Fruit fly (Drosophila melanogaster): Measurements from ENCODE around the gene CanA-14F.

The CanA-14F gene

DNA sequence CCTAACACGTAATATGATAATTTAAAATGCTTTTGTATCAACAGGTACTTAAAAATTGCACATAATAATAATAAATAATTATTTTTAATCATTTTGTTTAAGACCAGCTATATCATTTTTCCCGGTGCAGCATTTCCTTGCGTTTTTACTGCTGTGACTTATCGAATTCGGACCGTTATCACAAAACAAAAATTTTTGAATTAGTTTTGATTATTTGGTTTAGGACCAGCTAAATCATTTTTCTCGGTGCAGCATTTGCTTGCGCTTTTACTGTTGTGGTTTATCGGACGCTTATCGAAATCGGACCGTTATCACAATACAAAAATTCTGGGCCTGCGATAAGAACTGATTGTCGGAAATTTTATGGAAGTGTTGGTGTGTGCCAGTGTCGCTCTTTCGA lies 34.4 kb downstream of the CanA-14F start (continued):
- TF ChIP-seq vvl (GFP tag; IDR thresholded peaks at IDR 0.05) (peak; percentile 89), trem (tag; optimal IDR thresholded peaks at IDR 0.05) (peak; percentile 66), CG32767 (GFP tag; IDR thresholded peaks at IDR 0.05) (peak; percentile 52; the same call in 1 of the 2 replicates), da (GFP tag; optimal IDR thresholded peaks at IDR 0.05) (no peak), CG11504 (tag; optimal IDR thresholded peaks at IDR 0.05) (peak; percentile 88), sima (GFP tag; optimal IDR thresholded peaks at IDR 0.05) (no peak), Bteb2 (GFP tag; optimal IDR thresholded peaks at IDR 0.05) (peak; percentile 26), dmrt99B (tag; optimal IDR thresholded peaks at IDR 0.05) (peak; percentile 88), CG31224 (GFP tag; IDR thresholded peaks at IDR 0.05) (peak; percentile 57; the same call in 1 of the 2 replicates), CoRest (tag; optimal IDR thresholded peaks at IDR 0.05) (peak; percentile 85), crc (GFP tag; optimal IDR thresholded peaks at IDR 0.05) (peak; percentile 47), Dad (GFP tag; optimal IDR thresholded peaks at IDR 0.05) (no peak), wdn (GFP tag; IDR thresholded peaks at IDR 0.05) (peak; percentile 55; the same call in 1 of the 2 replicates), CG10462 (GFP tag; optimal IDR thresholded peaks at IDR 0.05) (peak; percentile 62), wor (GFP tag; IDR thresholded peaks at IDR 0.05) (peak; percentile 28; the same call in 1 of the 2 replicates), pb (GFP tag; optimal IDR thresholded peaks at IDR 0.05) (peak; percentile 57), chm (GFP tag; IDR thresholded peaks at IDR 0.05) (peak; percentile 86; the same call in 1 of the 2 replicates), bab2 (GFP tag; optimal IDR thresholded peaks at IDR 0.05) (peak; percentile 63), pho (GFP tag; optimal IDR thresholded peaks at IDR 0.05) (peak; percentile 36), CG34422 (GFP tag; IDR thresholded peaks at IDR 0.05) (peak; percentile 57; the same call in 2 of the 3 replicates), Hr78 (GFP tag; optimal IDR thresholded peaks at IDR 0.05) (peak in 1 of 2 experiments; percentile 37), Antp (GFP tag; optimal IDR thresholded peaks at IDR 0.05) (peak; percentile 52), gcm2 (GFP tag; optimal IDR thresholded peaks at IDR 0.05) (peak; percentile 8), nerfin-1 (tag; optimal IDR thresholded peaks at IDR 0.05) (peak; percentile 32), CG10959 (GFP tag; IDR thresholded peaks at IDR 0.05) (peak; percentile 52; the same call in 1 of the 2 replicates), dati (GFP tag; IDR thresholded peaks at IDR 0.05) (no peak), CG8478 (optimal IDR thresholded peaks at IDR 0.05) (no peak), br (optimal IDR thresholded peaks at IDR 0.05) (no peak), HLH4C (GFP tag; IDR thresholded peaks at IDR 0.05; ENCODE audit: partially characterized antibody) (no peak), Scr (GFP tag; IDR thresholded peaks at IDR 0.05; ENCODE audit: partially characterized antibody) (no peak), sob (GFP tag; IDR thresholded peaks at IDR 0.05) (peak; percentile 79), CrebB (tag; optimal IDR thresholded peaks at IDR 0.05) (peak; percentile 68), Fer1 (GFP tag; optimal IDR thresholded peaks at IDR 0.05) (peak; percentile 79), gsb-n (tag; optimal IDR thresholded peaks at IDR 0.05) (peak; percentile 79), Oli (tag; optimal IDR thresholded peaks at IDR 0.05) (peak; percentile 84), CG10147 (GFP tag; optimal IDR thresholded peaks at IDR 0.05) (peak; percentile 71), hkb (optimal IDR thresholded peaks at IDR 0.05) (no peak), hkb (GFP tag; IDR thresholded peaks at IDR 0.05) (peak; percentile 86), CG30431 (GFP tag; optimal IDR thresholded peaks at IDR 0.05) (peak; percentile 75), CG6654 (GFP tag; optimal IDR thresholded peaks at IDR 0.05) (peak; percentile 63), danr (GFP tag; IDR thresholded peaks at IDR 0.05) (peak; percentile 55; the same call in 1 of the 2 replicates), Pdp1 (GFP tag; optimal IDR thresholded peaks at IDR 0.05) (peak in 1 of 2 experiments; percentile 50), Ets97D (GFP tag; optimal IDR thresholded peaks at IDR 0.05) (no peak), CG10267 (tag; optimal IDR thresholded peaks at IDR 0.05) (peak; percentile 74), chinmo (GFP tag; IDR thresholded peaks at IDR 0.05; ENCODE audit: partially characterized antibody) (no peak), CG11456 (GFP tag; IDR thresholded peaks at IDR 0.05) (no peak; the same call in 1 of the 3 replicates), CG13775 (GFP tag; optimal IDR thresholded peaks at IDR 0.05) (peak; percentile 81), CG9437 (GFP tag; optimal IDR thresholded peaks at IDR 0.05) (peak; percentile 77), sqz (GFP tag; optimal IDR thresholded peaks at IDR 0.05) (peak; percentile 59), CG31441 (GFP tag; IDR thresholded peaks at IDR 0.05) (peak; percentile 88), Gsc (GFP tag; IDR thresholded peaks at IDR 0.05) (no peak), Vsx1 (GFP tag; optimal IDR thresholded peaks at IDR 0.05) (peak; percentile 51)
